Fruit fly (Drosophila melanogaster) whole organism, embryonic: ENCODE data around the gene CG7985.
A peak's percentile ranks its signal among the peaks of the same experiment; 100 is the strongest.

ENCODE experiments used
- ATbp ChIP-seq: fragments of 200-800 bp; sonication (Bioruptor generic); optimal IDR thresholded peaks from 2 replicates; lab custom pipeline; 2017; ENCODE audit warnings: missing biosample characterization, mild to moderate bottlenecking, missing genetic modification characterization, missing genetic modification reagents
- Asciz ChIP-seq: fragments of 200-800 bp; sonication (Bioruptor generic); optimal IDR thresholded peaks from 2 replicates; lab custom pipeline; 2017; ENCODE audit warnings: missing biosample characterization, mild to moderate bottlenecking, missing genetic modification characterization, missing genetic modification reagents
- B-H1 ChIP-seq: fragments of 200-800 bp; sonication (Bioruptor generic); IDR thresholded peaks from 3 replicates; pipeline ENCODE4 v1.3.6; 2022; ENCODE audit warnings: missing biosample characterization, missing genetic modification characterization
- B-H2 ChIP-seq: fragments of 200-800 bp; sonication (Bioruptor generic); optimal IDR thresholded peaks from 2 replicates; lab custom pipeline; 2018; ENCODE audit warnings: missing biosample characterization, mild to moderate bottlenecking, missing genetic modification characterization
- CG17186 ChIP-seq: fragments of 200-800 bp; sonication (Bioruptor generic); optimal IDR thresholded peaks from 3 replicates; lab custom pipeline; 2017; ENCODE audit warnings: missing biosample characterization, missing genetic modification reagents, missing genetic modification characterization
- CG2678 ChIP-seq: fragments of 200-800 bp; sonication (Bioruptor generic); optimal IDR thresholded peaks from 3 replicates; lab custom pipeline; 2019; ENCODE audit warnings: missing biosample characterization, mild to moderate bottlenecking, missing genetic modification characterization, moderate library complexity
- CG2889 ChIP-seq: fragments of 200-800 bp; sonication (Bioruptor generic); IDR thresholded peaks from 3 replicates; pipeline ENCODE4 v1.3.6; 2022; ENCODE audit warnings: missing biosample characterization, missing genetic modification characterization
- CG33213 ChIP-seq: fragments of 200-800 bp; sonication (Bioruptor generic); optimal IDR thresholded peaks from 3 replicates; lab custom pipeline; 2016; ENCODE audit warnings: missing biosample characterization, missing genetic modification characterization
- CG3726 ChIP-seq: fragments of 200-800 bp; sonication (Bioruptor generic); IDR thresholded peaks from 3 replicates; pipeline ENCODE4, ENCODE4 v1.3.6; 2022; ENCODE audit warnings: missing biosample characterization, missing genetic modification characterization
- CG4617 ChIP-seq: fragments of 200-800 bp; sonication (Bioruptor generic); optimal IDR thresholded peaks from 3 replicates; lab custom pipeline; 2016; ENCODE audit warnings: missing biosample characterization, missing genetic modification characterization, borderline replicate concordance
- CG4707 ChIP-seq: fragments of 200-800 bp; sonication (Bioruptor generic); optimal IDR thresholded peaks from 2 replicates; lab custom pipeline; 2018; ENCODE audit warnings: missing biosample characterization, mild to moderate bottlenecking, missing genetic modification characterization, moderate library complexity
- CG4730 ChIP-seq: fragments of 200-800 bp; sonication (Bioruptor generic); IDR thresholded peaks from 2 replicates; pipeline ENCODE4 v1.3.6; 2022; ENCODE audit warnings: missing biosample characterization, missing genetic modification characterization
- CG6272 ChIP-seq: fragments of 200-800 bp; sonication (Bioruptor generic); IDR thresholded peaks from 2 replicates; pipeline ENCODE4 v1.3.6; 2022; ENCODE audit warnings: missing biosample characterization, missing genetic modification characterization
- CG7357 ChIP-seq: fragments of 200-800 bp; sonication (Bioruptor generic); IDR thresholded peaks from 3 replicates; pipeline ENCODE4 v1.3.6; 2022; ENCODE audit warnings: missing biosample characterization, missing genetic modification characterization
- CG7928 ChIP-seq: fragments of 200-800 bp; sonication (Bioruptor generic); optimal IDR thresholded peaks from 2 replicates; lab custom pipeline; 2017; ENCODE audit warnings: missing biosample characterization, mild to moderate bottlenecking, missing genetic modification characterization
- CG9797 ChIP-seq: fragments of 200-800 bp; sonication (Bioruptor generic); optimal IDR thresholded peaks from 3 replicates; lab custom pipeline; 2018; ENCODE audit warnings: missing biosample characterization, mild to moderate bottlenecking, missing genetic modification characterization
- Dek ChIP-seq: fragments of 200-800 bp; sonication (Bioruptor generic); optimal IDR thresholded peaks from 3 replicates; lab custom pipeline; 2019; ENCODE audit warnings: missing biosample characterization, mild to moderate bottlenecking, missing genetic modification characterization, moderate library complexity
- Dip3 ChIP-seq: fragments of 200-800 bp; sonication (Bioruptor generic); optimal IDR thresholded peaks from 3 replicates; lab custom pipeline; 2016; ENCODE audit warnings: missing biosample characterization, missing genetic modification characterization
- Ets97D ChIP-seq: fragments of 200-800 bp; sonication (Bioruptor generic); optimal IDR thresholded peaks from 3 replicates; lab custom pipeline; 2016; ENCODE audit warnings: missing biosample characterization, missing genetic modification characterization
- HmgZ ChIP-seq: fragments of 200-800 bp; sonication (Bioruptor generic); optimal IDR thresholded peaks from 2 replicates; lab custom pipeline; 2018; ENCODE audit warnings: missing biosample characterization, mild to moderate bottlenecking, missing genetic modification characterization
- Mad ChIP-seq: fragments of 200-800 bp; sonication (Bioruptor generic); optimal IDR thresholded peaks from 2 replicates; lab custom pipeline; 2016; ENCODE audit warnings: missing biosample characterization, missing genetic modification characterization
- Neu2 ChIP-seq: fragments of 200-800 bp; sonication (Bioruptor generic); optimal IDR thresholded peaks from 3 replicates; lab custom pipeline; 2016; ENCODE audit warnings: missing biosample characterization, missing genetic modification characterization, borderline replicate concordance
- Nf-YA ChIP-seq: fragments of 200-800 bp; sonication (Bioruptor generic); IDR thresholded peaks from 2 replicates; pipeline ENCODE4 v1.3.6; 2022; ENCODE audit warnings: missing biosample characterization, missing genetic modification characterization
- Oli ChIP-seq: fragments of 200-800 bp; sonication (Bioruptor generic); optimal IDR thresholded peaks from 2 replicates; lab custom pipeline; 2018; ENCODE audit warnings: missing biosample characterization, mild to moderate bottlenecking, missing genetic modification characterization, moderate library complexity
- Opbp ChIP-seq: fragments of 200-800 bp; sonication (Bioruptor generic); IDR thresholded peaks from 3 replicates; pipeline ENCODE4 v1.3.6; 2022; ENCODE audit warnings: missing biosample characterization, missing genetic modification characterization; ENCODE audit not compliant: partially characterized antibody
- Sry-δ ChIP-seq: fragments of 200-800 bp; sonication (Bioruptor generic); optimal IDR thresholded peaks from 2 replicates; lab custom pipeline; 2016; ENCODE audit warnings: missing biosample characterization, missing genetic modification characterization
- Ssrp ChIP-seq: fragments of 200-800 bp; sonication (Bioruptor generic); optimal IDR thresholded peaks from 2 replicates; lab custom pipeline; 2018; ENCODE audit warnings: missing biosample characterization, mild to moderate bottlenecking, missing genetic modification characterization, moderate library complexity
- amos ChIP-seq: fragments of 200-800 bp; sonication (Bioruptor generic); IDR thresholded peaks from 2 replicates; pipeline ENCODE4 v1.3.6; 2022; ENCODE audit warnings: missing biosample characterization, missing genetic modification characterization; ENCODE audit not compliant: partially characterized antibody
- corto ChIP-seq: fragments of 200-800 bp; sonication (Bioruptor generic); optimal IDR thresholded peaks from 2 replicates; lab custom pipeline; 2016; ENCODE audit warnings: missing biosample characterization, mild to moderate bottlenecking, missing genetic modification characterization, moderate library complexity
- danr ChIP-seq: fragments of 200-800 bp; sonication (Bioruptor generic); IDR thresholded peaks from 2 replicates; pipeline ENCODE4 v1.3.6; 2022; ENCODE audit warnings: missing biosample characterization, missing genetic modification characterization
- emc ChIP-seq: fragments of 200-800 bp; sonication (Bioruptor generic); optimal IDR thresholded peaks from 2 replicates; lab custom pipeline; 2016; ENCODE audit warnings: missing biosample characterization, missing genetic modification characterization
- esg ChIP-seq: fragments of 200-800 bp; sonication (Bioruptor generic); conservative IDR thresholded peaks from 2 replicates; pipeline ENCODE4 v1.3.6; 2022; ENCODE audit warnings: missing biosample characterization, missing genetic modification characterization
- eyg ChIP-seq: fragments of 200-800 bp; sonication (Bioruptor generic); optimal IDR thresholded peaks from 3 replicates; lab custom pipeline; 2016; ENCODE audit warnings: missing biosample characterization, missing genetic modification characterization
- fru ChIP-seq: fragments of >200 bp; optimal IDR thresholded peaks from 2 replicates; lab custom pipeline; 2017
- fu2 ChIP-seq: fragments of 200-800 bp; sonication (Bioruptor generic); optimal IDR thresholded peaks from 2 replicates; lab custom pipeline; 2016; ENCODE audit warnings: missing biosample characterization, missing genetic modification characterization
- gsb-n ChIP-seq: fragments of 200-800 bp; sonication (Bioruptor generic); optimal IDR thresholded peaks from 3 replicates; lab custom pipeline; 2018; ENCODE audit warnings: missing biosample characterization, mild to moderate bottlenecking, missing genetic modification characterization
- hb ChIP-seq: fragments of 200-800 bp; sonication (Bioruptor generic); IDR thresholded peaks from 3 replicates; pipeline ENCODE4 v1.3.6; 2022; ENCODE audit warnings: missing biosample characterization, missing genetic modification characterization; ENCODE audit not compliant: partially characterized antibody
- ind ChIP-seq: fragments of 200-800 bp; sonication (Bioruptor generic); optimal IDR thresholded peaks from 3 replicates; lab custom pipeline; 2016; ENCODE audit warnings: missing biosample characterization, missing genetic modification characterization
- insv ChIP-seq, 2 experiments: fragments of 200-800 bp; sonication (Bioruptor generic); optimal IDR thresholded peaks; 3 replicates each; lab custom pipeline; 2016 to 2018; ENCODE audit warnings: missing biosample characterization in 2 of 2, missing genetic modification characterization in 2 of 2
- kay ChIP-seq: fragments of 200-800 bp; sonication (Bioruptor generic); optimal IDR thresholded peaks from 2 replicates; lab custom pipeline; 2016; ENCODE audit warnings: missing biosample characterization, missing genetic modification characterization
- knrl ChIP-seq: fragments of 200-800 bp; sonication (Bioruptor generic); IDR thresholded peaks from 3 replicates; pipeline ENCODE4 v1.3.6; 2022; ENCODE audit warnings: missing biosample characterization, missing genetic modification characterization; ENCODE audit not compliant: partially characterized antibody
- lbe ChIP-seq: fragments of 200-800 bp; sonication (Bioruptor generic); optimal IDR thresholded peaks from 2 replicates; lab custom pipeline; 2016; ENCODE audit warnings: missing biosample characterization, mild to moderate bottlenecking, missing genetic modification characterization
- mld ChIP-seq: fragments of 200-800 bp; sonication (Bioruptor generic); IDR thresholded peaks from 3 replicates; pipeline ENCODE4 v1.3.6; 2022; ENCODE audit warnings: missing biosample characterization, missing genetic modification characterization; ENCODE audit not compliant: partially characterized antibody
- nerfin-1 ChIP-seq: fragments of 200-800 bp; sonication (Bioruptor generic); optimal IDR thresholded peaks from 3 replicates; lab custom pipeline; 2019; ENCODE audit warnings: missing biosample characterization, mild to moderate bottlenecking, missing genetic modification characterization, moderate library complexity
- org-1 ChIP-seq: fragments of 200-800 bp; sonication (Bioruptor generic); optimal IDR thresholded peaks from 2 replicates; lab custom pipeline; 2017; ENCODE audit warnings: missing biosample characterization, missing genetic modification characterization
- slp2 ChIP-seq: fragments of 200-800 bp; sonication (Bioruptor generic); optimal IDR thresholded peaks from 2 replicates; lab custom pipeline; 2016; ENCODE audit warnings: missing biosample characterization, missing genetic modification characterization
- sqz ChIP-seq: fragments of 200-800 bp; sonication (Bioruptor generic); optimal IDR thresholded peaks from 3 replicates; lab custom pipeline; 2018; ENCODE audit warnings: missing biosample characterization, mild to moderate bottlenecking, missing genetic modification characterization
- tin ChIP-seq: fragments of 200-800 bp; sonication (Bioruptor generic); optimal IDR thresholded peaks from 3 replicates; lab custom pipeline; 2016; ENCODE audit warnings: missing biosample characterization, missing genetic modification characterization
- zf30C ChIP-seq: fragments of 200-800 bp; sonication (Bioruptor generic); optimal IDR thresholded peaks from 3 replicates; lab custom pipeline; 2018; ENCODE audit warnings: missing biosample characterization, mild to moderate bottlenecking, missing genetic modification characterization

The CG7985 gene

DNA sequence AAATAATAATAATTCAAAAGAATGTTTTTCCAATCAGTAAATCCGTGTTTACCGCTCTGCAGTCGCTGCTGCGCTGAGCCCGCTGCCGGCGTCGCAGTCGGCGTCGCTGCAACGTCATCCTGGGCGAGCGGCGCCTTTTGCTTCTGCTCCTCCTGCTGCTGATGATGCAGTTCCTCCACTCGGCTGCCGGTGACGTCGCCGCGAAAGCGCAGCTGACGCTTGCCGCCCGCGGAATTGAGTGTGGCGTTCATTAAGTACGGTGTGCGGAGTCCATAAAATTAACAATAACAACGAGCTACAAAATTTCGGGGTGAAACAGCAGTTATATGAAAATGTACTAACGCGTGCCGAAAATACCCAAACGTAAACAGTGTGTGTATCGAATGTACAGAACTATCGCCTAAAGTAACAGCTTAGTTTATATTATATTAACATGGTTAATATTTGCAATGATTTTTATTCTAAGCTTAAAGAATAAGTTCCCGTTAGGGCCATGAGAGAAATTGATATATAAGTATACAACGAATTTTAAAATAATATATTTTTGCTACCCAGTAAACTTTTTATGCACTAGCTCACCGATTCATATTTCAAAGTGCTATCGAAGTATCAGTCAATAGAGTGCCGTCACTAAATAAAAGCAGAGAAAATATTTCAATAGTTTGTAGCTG is 35.5 kb upstream of the CG7985 start, which contains the start of the genes CG7218 and Cbp20 (continued):
- TF ChIP-seq Opbp (GFP tag; lab: Robert Waterston, UW) (peak; percentile 70; the same call in 2 of the 3 replicates), Ssrp (tag; lab: Kevin White, UChicago) (peak; percentile 49), ATbp (GFP tag; lab: Kevin White, UChicago) (no peak), Mad (GFP tag; lab: Kevin White, UChicago) (peak; percentile 14), CG2678 (tag; lab: Kevin White, UChicago) (peak; percentile 78), CG7928 (peak; percentile 21), CG33213 (GFP tag; lab: Kevin White, UChicago) (no peak), danr (GFP tag; lab: Robert Waterston, UW) (0 out of 2 replicates have a peak, but pooled peaks have one; percentile 25), Dek (tag; lab: Kevin White, UChicago) (peak; percentile 62), lbe (GFP tag; lab: Kevin White, UChicago) (peak; percentile 38), CG7357 (GFP tag; lab: Robert Waterston, UW) (0 out of 3 replicates have a peak, but pooled peaks have one; percentile 28), Sry-δ (peak; percentile 83), CG4730 (GFP tag; lab: Robert Waterston, UW) (peak; percentile 78), tin (GFP tag; lab: Kevin White, UChicago) (peak; percentile 77), B-H2 (GFP tag; lab: Kevin White, UChicago) (peak; percentile 77), Dip3 (GFP tag; lab: Kevin White, UChicago) (peak; percentile 60), Ets97D (peak; percentile 60), CG4707 (GFP tag; lab: Kevin White, UChicago) (no peak), slp2 (GFP tag; lab: Kevin White, UChicago) (peak; percentile 8), esg (GFP tag; lab: Robert Waterston, UW) (0 out of 2 replicates have a peak, but pooled peaks have one; percentile 26), fru (no peak), CG17186 (GFP tag; lab: Kevin White, UChicago) (peak; percentile 22), CG3726 (GFP tag; lab: Robert Waterston, UW) (no peak), eyg (peak; percentile 22), CG2889 (GFP tag; lab: Robert Waterston, UW) (peak; percentile 73), CG6272 (GFP tag; lab: Robert Waterston, UW) (peak; percentile 66), CG9797 (GFP tag; lab: Kevin White, UChicago) (peak; percentile 73), corto (GFP tag; lab: Kevin White, UChicago) (no peak), sqz (GFP tag; lab: Kevin White, UChicago) (no peak), mld (no peak), knrl (GFP tag; lab: Robert Waterston, UW) (peak; percentile 88), ind (GFP tag; lab: Kevin White, UChicago) (peak; percentile 78), CG4617 (GFP tag; lab: Kevin White, UChicago) (peak; percentile 83), kay (GFP tag; lab: Kevin White, UChicago) (peak; percentile 44), nerfin-1 (tag; lab: Kevin White, UChicago) (peak; percentile 50), gsb-n (tag; lab: Kevin White, UChicago) (peak; percentile 20), zf30C (GFP tag; lab: Kevin White, UChicago) (no peak), hb (GFP tag; lab: Robert Waterston, UW) (peak; percentile 76), HmgZ (peak; percentile 65), amos (GFP tag; lab: Robert Waterston, UW) (peak; percentile 81), insv (GFP tag; optimal IDR thresholded peaks at IDR 0.05; lab: Kevin White, UChicago) (peak in 1 of 2 experiments; percentile 75), Neu2 (no peak), Asciz (no peak), org-1 (GFP tag; lab: Kevin White, UChicago) (no peak), fu2 (GFP tag; lab: Kevin White, UChicago) (peak; percentile 32), Nf-YA (GFP tag; lab: Robert Waterston, UW) (no peak), Oli (tag; lab: Kevin White, UChicago) (peak; percentile 47), emc (GFP tag; lab: Kevin White, UChicago) (peak; percentile 33), B-H1 (GFP tag; lab: Robert Waterston, UW) (peak; percentile 66)
